Fruit fly (Drosophila melanogaster): ENCODE data around the gene disco.

DNA sequence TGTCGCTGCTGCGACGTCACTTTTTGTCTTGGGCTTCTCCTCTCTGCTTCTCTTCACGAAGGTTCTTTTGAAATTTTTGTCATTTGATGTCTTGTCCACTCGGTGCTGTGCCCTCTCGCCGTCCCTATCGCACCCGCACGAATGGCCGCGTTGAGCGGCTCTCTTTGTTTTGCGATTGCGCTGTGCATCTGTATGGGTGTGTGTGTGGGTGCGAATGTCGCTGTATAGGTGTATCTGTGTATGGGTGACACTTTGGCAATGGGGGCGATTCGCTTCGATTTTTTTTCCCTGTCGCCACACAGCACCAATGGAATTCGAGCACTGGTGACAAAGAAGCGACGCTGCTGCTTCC is 944 bp upstream of the disco start:
- TF ChIP-seq Myc (optimal IDR thresholded peaks at IDR 0.05) (no peak), dmrt93B (GFP tag; optimal IDR thresholded peaks at IDR 0.05) (no peak), woc (GFP tag; optimal IDR thresholded peaks at IDR 0.05) (no peak), Dfd (GFP tag; optimal IDR thresholded peaks at IDR 0.05) (no peak), psq (GFP tag; optimal IDR thresholded peaks at IDR 0.05) (no peak), lola (GFP tag; optimal IDR thresholded peaks at IDR 0.05) (no peak)

Measured in whole organism, wandering third instar larva.